Fruit fly (Drosophila melanogaster) whole organism, embryonic: Measurements from ENCODE around the gene beat-IIa.
A peak's percentile ranks its signal among the peaks of the same experiment; 100 is the strongest.

Experiments
- Bgb ChIP-seq: fragments of 200-800 bp; sonication (Bioruptor generic); IDR thresholded peaks from 2 replicates; pipeline ENCODE4 v1.3.6; 2022; ENCODE audit warnings: missing biosample characterization, missing genetic modification characterization; ENCODE audit not compliant: partially characterized antibody
- BtbVII ChIP-seq: fragments of 200-800 bp; sonication (Bioruptor generic); optimal IDR thresholded peaks from 3 replicates; lab custom pipeline; 2017; ENCODE audit warnings: missing biosample characterization, mild to moderate bottlenecking, missing genetic modification characterization
- CG10274 ChIP-seq: fragments of 200-800 bp; sonication (Bioruptor generic); optimal IDR thresholded peaks from 3 replicates; lab custom pipeline; 2017; ENCODE audit warnings: missing biosample characterization, mild to moderate bottlenecking, missing genetic modification characterization
- CG10366 ChIP-seq: fragments of 200-800 bp; sonication (Bioruptor generic); IDR thresholded peaks from 2 replicates; pipeline ENCODE4 v1.3.6; 2022; ENCODE audit warnings: missing biosample characterization, missing genetic modification characterization
- CG10654 ChIP-seq: fragments of 200-800 bp; sonication (Bioruptor generic); optimal IDR thresholded peaks from 2 replicates; lab custom pipeline; 2016; ENCODE audit warnings: missing biosample characterization, missing genetic modification characterization
- CG12391 ChIP-seq: fragments of 200-800 bp; sonication (Bioruptor generic); optimal IDR thresholded peaks from 3 replicates; lab custom pipeline; 2018; ENCODE audit warnings: missing biosample characterization, mild to moderate bottlenecking, missing genetic modification characterization, moderate library complexity
- CG13424 ChIP-seq: fragments of 200-800 bp; sonication (Bioruptor generic); optimal IDR thresholded peaks from 2 replicates; lab custom pipeline; 2019; ENCODE audit warnings: missing biosample characterization, mild to moderate bottlenecking, missing genetic modification characterization, moderate library complexity
- CG16815 ChIP-seq: fragments of 200-800 bp; sonication (Bioruptor generic); optimal IDR thresholded peaks from 3 replicates; lab custom pipeline; 2017; ENCODE audit warnings: missing biosample characterization, mild to moderate bottlenecking, missing genetic modification characterization
- CG17328 ChIP-seq: fragments of 200-800 bp; sonication (Bioruptor generic); IDR thresholded peaks from 2 replicates; pipeline ENCODE4 v1.3.6; 2022; ENCODE audit warnings: missing biosample characterization, missing genetic modification characterization
- CG1792 ChIP-seq: fragments of 200-800 bp; sonication (Bioruptor generic); optimal IDR thresholded peaks from 2 replicates; lab custom pipeline; 2016; ENCODE audit warnings: missing biosample characterization, missing genetic modification characterization
- CG18599 ChIP-seq: fragments of 200-800 bp; sonication (Bioruptor generic); optimal IDR thresholded peaks from 3 replicates; lab custom pipeline; 2017; ENCODE audit warnings: missing biosample characterization, missing genetic modification characterization, mild to moderate bottlenecking, moderate library complexity, missing genetic modification reagents
- CG2116 ChIP-seq: fragments of 200-800 bp; sonication (Bioruptor generic); optimal IDR thresholded peaks from 3 replicates; lab custom pipeline; 2018; ENCODE audit warnings: missing biosample characterization, mild to moderate bottlenecking, missing genetic modification characterization
- CG2712 ChIP-seq: fragments of 200-800 bp; optimal IDR thresholded peaks from 3 replicates; lab custom pipeline; 2019; ENCODE audit warnings: missing biosample characterization, mild to moderate bottlenecking, missing genetic modification characterization, moderate library complexity
- CG32532 ChIP-seq: fragments of 200-800 bp; sonication (Bioruptor generic); IDR thresholded peaks from 2 replicates; pipeline ENCODE4 v1.3.6; 2022; ENCODE audit warnings: missing biosample characterization, missing genetic modification characterization
- CG32772 ChIP-seq: fragments of 200-800 bp; sonication (Bioruptor generic); IDR thresholded peaks from 2 replicates; pipeline ENCODE4 v1.3.6; 2022; ENCODE audit warnings: missing biosample characterization, missing genetic modification characterization
- CG34224 ChIP-seq: fragments of 200-800 bp; sonication (Bioruptor generic); IDR thresholded peaks from 3 replicates; pipeline ENCODE4 v1.3.6; 2022; ENCODE audit warnings: missing biosample characterization, missing genetic modification characterization; ENCODE audit not compliant: partially characterized antibody
- CG3726 ChIP-seq: fragments of 200-800 bp; sonication (Bioruptor generic); IDR thresholded peaks from 3 replicates; pipeline ENCODE4, ENCODE4 v1.3.6; 2022; ENCODE audit warnings: missing biosample characterization, missing genetic modification characterization
- CG3847 ChIP-seq: fragments of 200-800 bp; sonication (Bioruptor generic); IDR thresholded peaks from 2 replicates; pipeline ENCODE4 v1.3.6; 2022; ENCODE audit warnings: missing biosample characterization, missing genetic modification characterization
- CG42726 ChIP-seq: fragments of 200-800 bp; sonication (Bioruptor generic); IDR thresholded peaks from 2 replicates; pipeline ENCODE4 v1.3.6; 2022; ENCODE audit warnings: missing biosample characterization, missing genetic modification characterization; ENCODE audit not compliant: partially characterized antibody
- CG4707 ChIP-seq: fragments of 200-800 bp; sonication (Bioruptor generic); optimal IDR thresholded peaks from 2 replicates; lab custom pipeline; 2018; ENCODE audit warnings: missing biosample characterization, mild to moderate bottlenecking, missing genetic modification characterization, moderate library complexity
- CG5953 ChIP-seq: fragments of 200-800 bp; sonication (Bioruptor generic); IDR thresholded peaks from 2 replicates; pipeline ENCODE4 v1.3.6; 2022; ENCODE audit warnings: missing biosample characterization, missing genetic modification characterization
- CG7839 ChIP-seq: fragments of 200-800 bp; sonication (Bioruptor generic); optimal IDR thresholded peaks from 3 replicates; lab custom pipeline; 2018; ENCODE audit warnings: missing biosample characterization, mild to moderate bottlenecking, missing genetic modification characterization, moderate library complexity
- CG9876 ChIP-seq: fragments of 200-800 bp; sonication (Bioruptor generic); optimal IDR thresholded peaks from 2 replicates; lab custom pipeline; 2016; ENCODE audit warnings: missing biosample characterization, missing genetic modification characterization
- Camta ChIP-seq: fragments of 200-800 bp; sonication (Bioruptor generic); optimal IDR thresholded peaks from 2 replicates; lab custom pipeline; 2016; ENCODE audit warnings: missing biosample characterization, missing genetic modification characterization
- CoRest ChIP-seq: fragments of 200-800 bp; sonication (Bioruptor generic); optimal IDR thresholded peaks from 3 replicates; lab custom pipeline; 2018; ENCODE audit warnings: missing biosample characterization, mild to moderate bottlenecking, missing genetic modification characterization, moderate library complexity
- Elba2 ChIP-seq: fragments of 200-800 bp; sonication (Bioruptor generic); optimal IDR thresholded peaks from 3 replicates; lab custom pipeline; 2016; ENCODE audit warnings: missing biosample characterization, missing genetic modification characterization
- Kr ChIP-seq: fragments of 200-800 bp; sonication (Bioruptor generic); optimal IDR thresholded peaks from 2 replicates; lab custom pipeline; 2017; ENCODE audit warnings: missing biosample characterization, mild to moderate bottlenecking, missing genetic modification characterization
- NfI ChIP-seq: fragments of 200-800 bp; sonication (Bioruptor generic); optimal IDR thresholded peaks from 3 replicates; lab custom pipeline; 2018; ENCODE audit warnings: missing biosample characterization, mild to moderate bottlenecking, missing genetic modification characterization, moderate library complexity
- PHDP ChIP-seq: fragments of 200-800 bp; sonication (Bioruptor generic); optimal IDR thresholded peaks from 3 replicates; lab custom pipeline; 2018; ENCODE audit warnings: missing biosample characterization, mild to moderate bottlenecking, missing genetic modification characterization, moderate library complexity
- Side ChIP-seq: fragments of 200-800 bp; sonication (Bioruptor generic); optimal IDR thresholded peaks from 2 replicates; lab custom pipeline; 2016; ENCODE audit warnings: missing biosample characterization, missing genetic modification characterization
- ato ChIP-seq: fragments of 200-800 bp; sonication (Bioruptor generic); IDR thresholded peaks from 2 replicates; pipeline ENCODE4 v1.3.6; 2022; ENCODE audit warnings: missing biosample characterization, missing genetic modification characterization; ENCODE audit not compliant: partially characterized antibody
- caup ChIP-seq: fragments of 200-800 bp; sonication (Bioruptor generic); optimal IDR thresholded peaks from 3 replicates; lab custom pipeline; 2017; ENCODE audit warnings: missing biosample characterization, mild to moderate bottlenecking, missing genetic modification characterization, moderate library complexity; ENCODE audit not compliant: severe bottlenecking
- cwo ChIP-seq: fragments of 200-800 bp; sonication (Bioruptor generic); optimal IDR thresholded peaks from 3 replicates; lab custom pipeline; 2017; ENCODE audit warnings: missing biosample characterization, missing genetic modification characterization, mild to moderate bottlenecking, moderate library complexity, missing genetic modification reagents
- disco-r ChIP-seq: fragments of 200-800 bp; sonication (Bioruptor generic); optimal IDR thresholded peaks from 2 replicates; lab custom pipeline; 2016; ENCODE audit warnings: missing biosample characterization, missing genetic modification characterization
- esg ChIP-seq: fragments of 200-800 bp; sonication (Bioruptor generic); conservative IDR thresholded peaks from 2 replicates; pipeline ENCODE4 v1.3.6; 2022; ENCODE audit warnings: missing biosample characterization, missing genetic modification characterization
- fru ChIP-seq: fragments of >200 bp; optimal IDR thresholded peaks from 2 replicates; lab custom pipeline; 2017
- grn ChIP-seq: fragments of 200-800 bp; sonication (Bioruptor generic); optimal IDR thresholded peaks from 3 replicates; lab custom pipeline; 2017; ENCODE audit warnings: missing biosample characterization, missing genetic modification characterization
- inv ChIP-seq: fragments of 200-800 bp; sonication (Bioruptor generic); IDR thresholded peaks from 2 replicates; pipeline ENCODE4 v1.3.6; 2022; ENCODE audit warnings: missing biosample characterization, missing genetic modification characterization; ENCODE audit not compliant: partially characterized antibody
- jing ChIP-seq: fragments of 200-800 bp; sonication (Bioruptor generic); optimal IDR thresholded peaks from 2 replicates; lab custom pipeline; 2018; ENCODE audit warnings: missing biosample characterization, mild to moderate bottlenecking, missing genetic modification characterization
- lola ChIP-seq, 3 experiments: fragments of >200 bp in 2 of 3; fragments of 200-800 bp in 1 of 3; sonication (Bioruptor generic) in 1 of 3; optimal IDR thresholded peaks; 2 replicates each; lab custom pipeline; 2017 to 2019; ENCODE audit warnings: missing biosample characterization in 3 of 3, missing genetic modification characterization in 3 of 3, mild to moderate bottlenecking in 1 of 3, moderate library complexity in 1 of 3
- mld ChIP-seq: fragments of 200-800 bp; sonication (Bioruptor generic); IDR thresholded peaks from 3 replicates; pipeline ENCODE4 v1.3.6; 2022; ENCODE audit warnings: missing biosample characterization, missing genetic modification characterization; ENCODE audit not compliant: partially characterized antibody
- nerfin-1 ChIP-seq: fragments of 200-800 bp; sonication (Bioruptor generic); optimal IDR thresholded peaks from 3 replicates; lab custom pipeline; 2019; ENCODE audit warnings: missing biosample characterization, mild to moderate bottlenecking, missing genetic modification characterization, moderate library complexity
- pb ChIP-seq: fragments of 200-800 bp; sonication (Bioruptor generic); optimal IDR thresholded peaks from 3 replicates; lab custom pipeline; 2016; ENCODE audit warnings: missing biosample characterization, missing genetic modification characterization
- peb ChIP-seq: fragments of 200-800 bp; sonication (Bioruptor generic); IDR thresholded peaks from 2 replicates; pipeline ENCODE4 v1.3.6; 2022; ENCODE audit warnings: missing biosample characterization, missing genetic modification characterization
- ranshi ChIP-seq: fragments of 200-800 bp; sonication (Bioruptor generic); IDR thresholded peaks from 2 replicates; pipeline ENCODE4 v1.3.6; 2022; ENCODE audit warnings: missing biosample characterization, missing genetic modification characterization
- sens-2 ChIP-seq: fragments of 200-800 bp; sonication (Bioruptor generic); IDR thresholded peaks from 2 replicates; pipeline ENCODE4 v1.3.6; 2022; ENCODE audit warnings: missing biosample characterization, missing genetic modification characterization
- ssp ChIP-seq: fragments of 200-800 bp; sonication (Bioruptor generic); IDR thresholded peaks from 2 replicates; pipeline ENCODE4 v1.3.6; 2022; ENCODE audit warnings: missing biosample characterization, missing genetic modification characterization
- tin ChIP-seq: fragments of 200-800 bp; sonication (Bioruptor generic); optimal IDR thresholded peaks from 3 replicates; lab custom pipeline; 2016; ENCODE audit warnings: missing biosample characterization, missing genetic modification characterization
- ttk ChIP-seq: fragments of 200-800 bp; sonication (Bioruptor generic); IDR thresholded peaks from 2 replicates; pipeline ENCODE4 v2.1.2; 2022; ENCODE audit warnings: missing biosample characterization, missing genetic modification characterization
- tx ChIP-seq: fragments of 200-800 bp; sonication (Bioruptor generic); optimal IDR thresholded peaks from 2 replicates; lab custom pipeline; 2016; ENCODE audit warnings: missing biosample characterization, missing genetic modification characterization

beat-IIa gene

dm6 chr3R:17402434-17402833, 36.5 kb upstream of the beat-IIa start, which contains the start of gene Sur-8 (continued):
- TF ChIP-seq lola (GFP tag; optimal IDR thresholded peaks at IDR 0.05; lab: Kevin White, UChicago), result no peak
- peak; percentile 69 for TF ChIP-seq CG7839 (tag; lab: Kevin White, UChicago)
- peak; percentile 25 for TF ChIP-seq BtbVII (GFP tag; lab: Kevin White, UChicago)
- TF ChIP-seq Camta, result peak; percentile 45
- peak; percentile 11; the same call in 1 of the 3 replicates for TF ChIP-seq mld (GFP tag; lab: Robert Waterston, UW)
- TF ChIP-seq CG9876 (GFP tag; lab: Kevin White, UChicago), result peak; percentile 60
- no peak for TF ChIP-seq CG34224
- peak; percentile 53; the same call in 1 of the 2 replicates for TF ChIP-seq CG42726 (GFP tag; lab: Robert Waterston, UW)
- no peak for TF ChIP-seq inv (GFP tag; lab: Robert Waterston, UW)
- peak; percentile 67 for TF ChIP-seq NfI
- TF ChIP-seq Kr, result no peak
- peak; percentile 61 for TF ChIP-seq CG3847 (GFP tag; lab: Robert Waterston, UW)
- no peak for TF ChIP-seq peb
- TF ChIP-seq esg (GFP tag; lab: Robert Waterston, UW), result peak; percentile 32; the same call in 1 of the 2 replicates
- peak; percentile 47 for TF ChIP-seq CG18599 (GFP tag; lab: Kevin White, UChicago)
- no peak for TF ChIP-seq cwo (GFP tag; lab: Kevin White, UChicago)
- TF ChIP-seq pb (GFP tag; lab: Kevin White, UChicago), result peak; percentile 59
- peak; percentile 78 for TF ChIP-seq tin (GFP tag; lab: Kevin White, UChicago)
- peak; percentile 53; the same call in 1 of the 2 replicates for TF ChIP-seq ssp (GFP tag; lab: Robert Waterston, UW)
- TF ChIP-seq disco-r (GFP tag; lab: Kevin White, UChicago), result peak; percentile 17
- no peak for TF ChIP-seq fru (lab: Kevin White, UChicago)
- no peak for TF ChIP-seq sens-2
- 0 out of 2 replicates have a peak, but pooled peaks have one; percentile 22 for TF ChIP-seq ranshi (GFP tag; lab: Robert Waterston, UW)
- peak; percentile 77 for TF ChIP-seq caup (GFP tag; lab: Kevin White, UChicago)
- TF ChIP-seq CG1792 (GFP tag; lab: Kevin White, UChicago), result peak; percentile 13
- peak; percentile 2 for TF ChIP-seq Side (GFP tag; lab: Kevin White, UChicago)
- TF ChIP-seq CG10274 (GFP tag; lab: Kevin White, UChicago), result peak; percentile 45
- no peak for TF ChIP-seq ato (GFP tag; lab: Robert Waterston, UW)
- peak; percentile 54 for TF ChIP-seq CG2116 (GFP tag; lab: Kevin White, UChicago)
- TF ChIP-seq Bgb (GFP tag; lab: Robert Waterston, UW), result peak; percentile 46; the same call in 1 of the 2 replicates
- no peak for TF ChIP-seq CG2712
- TF ChIP-seq CG32772, result peak; percentile 29; the same call in 1 of the 2 replicates
- peak; percentile 64 for TF ChIP-seq ttk (GFP tag; lab: Robert Waterston, UW)
- peak; percentile 14 for TF ChIP-seq CG16815
- TF ChIP-seq CG10654 (GFP tag; lab: Kevin White, UChicago), result peak; percentile 40
- peak; percentile 0 for TF ChIP-seq CG13424 (tag; lab: Kevin White, UChicago)
- TF ChIP-seq CG32532 (GFP tag; lab: Robert Waterston, UW), result peak; percentile 95
- TF ChIP-seq nerfin-1, result no peak
- peak; percentile 35 for TF ChIP-seq tx (GFP tag; lab: Kevin White, UChicago)
- peak; percentile 56; the same call in 2 of the 3 replicates for TF ChIP-seq CG3726 (GFP tag; lab: Robert Waterston, UW)
- no peak for TF ChIP-seq CG4707 (GFP tag; lab: Kevin White, UChicago)
- peak; percentile 8 for TF ChIP-seq grn
- TF ChIP-seq CG10366 (GFP tag; lab: Robert Waterston, UW), result peak; percentile 68
- peak; percentile 81 for TF ChIP-seq CG5953 (GFP tag; lab: Robert Waterston, UW)
- no peak for TF ChIP-seq CG12391 (tag; lab: Kevin White, UChicago)
- peak; percentile 55 for TF ChIP-seq PHDP (tag; lab: Kevin White, UChicago)
- no peak for TF ChIP-seq jing (GFP tag; lab: Kevin White, UChicago)
- peak; percentile 70 for TF ChIP-seq CG17328 (GFP tag; lab: Robert Waterston, UW)
- no peak for TF ChIP-seq Elba2 (GFP tag; lab: Kevin White, UChicago)
- peak; percentile 48 for TF ChIP-seq CoRest
